Worm (Caenorhabditis elegans) whole organism, young adult: Measurements from ENCODE around the gene Y57A10B.6.

Experiments
- F49E8.2 ChIP-seq: sonication (generic microtip); optimal IDR thresholded peaks from 3 replicates; lab custom pipeline; 2017; ENCODE audit warnings: missing genetic modification characterization, mild to moderate bottlenecking, missing compliant biosample characterization, antibody characterized with exemption, moderate library complexity; ENCODE audit not compliant: insufficient read depth
- hmg-1.2 ChIP-seq: fragments of 200-800 bp; sonication (Bioruptor generic); IDR thresholded peaks from 2 replicates; pipeline ENCODE4 v1.3.6; 2022; ENCODE audit warnings: missing genetic modification reagents, missing genetic modification characterization, missing compliant biosample characterization
- hrde-1 ChIP-seq: sonication (generic microtip); optimal IDR thresholded peaks from 2 replicates; lab custom pipeline; 2016; ENCODE audit warnings: missing genetic modification characterization, mild to moderate bottlenecking, missing compliant biosample characterization, moderate library complexity, missing genotype, missing genetic modification reagents, borderline replicate concordance
- let-607 ChIP-seq, 2 experiments: fragments of 200-800 bp in 1 of 2; sonication (Bioruptor generic) in 1 of 2; sonication (generic microtip) in 1 of 2; optimal IDR thresholded peaks; 2 replicates each; lab custom pipeline; 2016 to 2018; ENCODE audit warnings: mild to moderate bottlenecking in 2 of 2, missing compliant biosample characterization in 2 of 2, missing genetic modification characterization in 2 of 2, moderate library complexity in 2 of 2, missing genotype in 1 of 2
- sea-2 ChIP-seq: fragments of 200-800 bp; sonication (Bioruptor generic); IDR thresholded peaks from 2 replicates; pipeline ENCODE4 v1.3.6; 2022; ENCODE audit warnings: missing genetic modification characterization, missing compliant biosample characterization
- snpc-4 ChIP-seq, 5 experiments: fragments of 150-350 bp in 1 of 5; sonication (generic microtip) in 4 of 5; optimal IDR thresholded peaks; 2 replicates each; lab custom pipeline; 2014 to 2018; ENCODE audit warnings: missing genetic modification characterization in 5 of 5, missing biosample characterization in 3 of 5, antibody characterized with exemption in 2 of 5, mild to moderate bottlenecking in 2 of 5, missing compliant biosample characterization in 2 of 5, missing genotype in 2 of 5, moderate library complexity in 2 of 5, missing genetic modification reagents in 1 of 5
- unc-130 ChIP-seq: sonication (generic microtip); optimal IDR thresholded peaks from 2 replicates; lab custom pipeline; 2016; ENCODE audit warnings: missing genetic modification reagents, missing genetic modification characterization, missing compliant biosample characterization

DNA sequence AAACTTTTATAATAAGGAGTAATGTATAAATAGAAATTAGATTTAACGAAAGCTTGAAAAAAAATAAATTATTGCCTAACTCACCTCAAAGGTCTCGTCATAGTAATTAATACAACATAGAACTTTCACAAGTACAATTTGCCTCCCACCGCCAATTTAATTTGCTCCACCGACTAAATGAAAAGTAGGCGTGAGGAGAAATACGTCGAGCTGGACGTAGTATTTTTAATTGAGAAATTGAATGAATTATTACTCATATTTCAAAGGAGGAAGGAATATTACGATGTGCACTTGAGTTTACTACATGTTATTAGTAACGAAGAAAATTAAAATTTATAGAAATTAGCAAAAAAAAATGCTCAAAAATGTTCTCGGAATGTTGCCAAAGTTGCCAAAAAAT lies 48.6 kb downstream of the Y57A10B.6 start, which contains the start of gene Y57A10C.9:
- no peak for TF ChIP-seq snpc-4 (GFP tag; optimal IDR thresholded peaks at IDR 0.05; lab: Kevin White, UChicago)
- TF ChIP-seq snpc-4 (tag; optimal IDR thresholded peaks at IDR 0.05; lab: Kevin White, UChicago), result no peak
- no peak for TF ChIP-seq sea-2
- TF ChIP-seq unc-130 (GFP tag; lab: Kevin White, UChicago), result no peak
- TF ChIP-seq let-607 (tag; optimal IDR thresholded peaks at IDR 0.05; lab: Kevin White, UChicago), result no peak
- no peak for TF ChIP-seq hrde-1
- no peak for TF ChIP-seq hmg-1.2 (GFP tag; lab: Robert Waterston, UW)
- no peak for TF ChIP-seq F49E8.2
